Worm (Caenorhabditis elegans) whole organism, L4 larva: Measurements from ENCODE around the gene Y26G10.5.

ENCODE experiments used
- F44E2.7 ChIP-seq: fragments of 200-800 bp; sonication (Bioruptor generic); IDR thresholded peaks from 2 replicates; pipeline ENCODE4 v2.1.2; 2022; ENCODE audit warnings: missing genetic modification characterization, missing compliant biosample characterization
- Y105C5A.15 ChIP-seq: fragments of 200-800 bp; sonication (Bioruptor generic); IDR thresholded peaks from 2 replicates; pipeline ENCODE4 v1.3.6; 2022; ENCODE audit warnings: missing genetic modification characterization, missing compliant biosample characterization
- Y48G9A.11 ChIP-seq: fragments of 200-800 bp; sonication (Bioruptor generic); IDR thresholded peaks from 2 replicates; pipeline ENCODE4 v1.3.6; 2022; ENCODE audit warnings: missing genetic modification reagents, missing genetic modification characterization, missing compliant biosample characterization
- Y5F2A.4 ChIP-seq: fragments of 200-800 bp; sonication (Bioruptor generic); optimal IDR thresholded peaks from 2 replicates; lab custom pipeline; 2018; ENCODE audit warnings: mild to moderate bottlenecking, missing genetic modification characterization, missing compliant biosample characterization
- ZK337.2 ChIP-seq: fragments of 200-800 bp; sonication (Bioruptor generic); IDR thresholded peaks from 2 replicates; pipeline ENCODE4 v1.3.6; 2022; ENCODE audit warnings: missing genetic modification reagents, missing genetic modification characterization, missing compliant biosample characterization
- arid-1 ChIP-seq: fragments of 200-800 bp; sonication (Bioruptor generic); conservative IDR thresholded peaks from 2 replicates; pipeline ENCODE4 v1.3.6; 2022; ENCODE audit warnings: missing genetic modification reagents, missing genetic modification characterization, missing compliant biosample characterization
- ceh-62 ChIP-seq: sonication (generic microtip); optimal IDR thresholded peaks from 2 replicates; lab custom pipeline; 2017; ENCODE audit warnings: missing biosample characterization, missing genetic modification characterization
- cey-2 ChIP-seq: sonication (generic microtip); optimal IDR thresholded peaks from 3 replicates; lab custom pipeline; 2017; ENCODE audit warnings: missing genetic modification characterization, mild to moderate bottlenecking, missing compliant biosample characterization, antibody characterized with exemption, borderline replicate concordance; ENCODE audit not compliant: insufficient read depth
- daf-12 ChIP-seq: fragments of 150-350 bp; optimal IDR thresholded peaks from 2 replicates; lab custom pipeline; 2014; ENCODE audit warnings: missing biosample characterization, missing genetic modification reagents, missing genetic modification characterization
- daf-8 ChIP-seq: fragments of 200-800 bp; sonication (Bioruptor generic); IDR thresholded peaks from 2 replicates; pipeline ENCODE4 v1.3.6; 2022; ENCODE audit warnings: missing genetic modification characterization, missing compliant biosample characterization
- dmd-9 ChIP-seq: fragments of 200-800 bp; sonication (Bioruptor generic); IDR thresholded peaks from 2 replicates; pipeline ENCODE4 v1.3.6; 2022; ENCODE audit warnings: missing genetic modification reagents, missing genetic modification characterization, missing compliant biosample characterization
- fkh-10 ChIP-seq: fragments of 150-350 bp; optimal IDR thresholded peaks from 2 replicates; lab custom pipeline; 2014; ENCODE audit warnings: missing biosample characterization, missing genetic modification reagents, missing genetic modification characterization
- hlh-30 ChIP-seq: sonication (generic microtip); optimal IDR thresholded peaks from 2 replicates; lab custom pipeline; 2017; ENCODE audit warnings: antibody characterized with exemption, mild to moderate bottlenecking, missing genetic modification characterization, missing compliant biosample characterization; ENCODE audit not compliant: insufficient read depth
- hmg-1.1 ChIP-seq: fragments of 200-800 bp; sonication (Bioruptor generic); IDR thresholded peaks from 2 replicates; pipeline ENCODE4 v1.3.6; 2022; ENCODE audit warnings: missing genetic modification reagents, missing genetic modification characterization, missing compliant biosample characterization
- lin-1 ChIP-seq: fragments of 200-800 bp; sonication (Bioruptor generic); IDR thresholded peaks from 2 replicates; pipeline ENCODE4 v1.3.6; 2022; ENCODE audit warnings: missing genetic modification reagents, missing genetic modification characterization, missing compliant biosample characterization
- lir-3 ChIP-seq: sonication (generic microtip); optimal IDR thresholded peaks from 2 replicates; lab custom pipeline; 2016; ENCODE audit warnings: mild to moderate bottlenecking, missing genetic modification characterization, missing compliant biosample characterization
- mes-2 ChIP-seq: sonication (generic microtip); optimal IDR thresholded peaks from 2 replicates; lab custom pipeline; 2016; ENCODE audit warnings: missing genotype, mild to moderate bottlenecking, missing genetic modification characterization, missing compliant biosample characterization; ENCODE audit not compliant: poor library complexity, severe bottlenecking
- nhr-111 ChIP-seq: fragments of 200-800 bp; sonication (Bioruptor generic); optimal IDR thresholded peaks from 2 replicates; lab custom pipeline; 2018; ENCODE audit warnings: mild to moderate bottlenecking, missing genetic modification characterization, missing compliant biosample characterization
- nhr-25 ChIP-seq: sonication (generic microtip); optimal IDR thresholded peaks from 2 replicates; lab custom pipeline; 2017; ENCODE audit warnings: missing genetic modification characterization, mild to moderate bottlenecking, missing compliant biosample characterization, antibody characterized with exemption, moderate library complexity, borderline replicate concordance; ENCODE audit not compliant: insufficient read depth
- nhr-28 ChIP-seq: fragments of 150-350 bp; optimal IDR thresholded peaks from 2 replicates; lab custom pipeline; 2014; ENCODE audit warnings: missing biosample characterization, missing genetic modification characterization
- nhr-41 ChIP-seq: fragments of 200-800 bp; sonication (Bioruptor generic); IDR thresholded peaks from 2 replicates; pipeline ENCODE4 v1.3.6; 2022; ENCODE audit warnings: missing genetic modification reagents, missing genetic modification characterization, missing compliant biosample characterization
- nhr-42 ChIP-seq: fragments of 200-800 bp; sonication (Bioruptor generic); IDR thresholded peaks from 2 replicates; pipeline ENCODE4 v1.3.6; 2022; ENCODE audit warnings: missing genetic modification characterization, missing compliant biosample characterization
- nhr-76 ChIP-seq: fragments of 150-350 bp; optimal IDR thresholded peaks from 2 replicates; lab custom pipeline; 2014; ENCODE audit warnings: missing biosample characterization, missing genetic modification characterization
- pha-4 ChIP-seq, 2 experiments: fragments of 150-350 bp in 1 of 2; fragments of 200-800 bp in 1 of 2; sonication (Bioruptor generic) in 1 of 2; IDR thresholded peaks in 1 of 2; optimal IDR thresholded peaks in 1 of 2; 2 replicates each; pipeline versions ENCODE4 v1.3.6 to Lab custom; 2014 to 2022; ENCODE audit warnings: missing genetic modification characterization in 2 of 2, missing genetic modification reagents in 2 of 2, missing biosample characterization in 1 of 2, missing compliant biosample characterization in 1 of 2
- pqm-1 ChIP-seq: sonication (generic microtip); optimal IDR thresholded peaks from 2 replicates; lab custom pipeline; 2017; ENCODE audit warnings: missing biosample characterization, missing genetic modification characterization
- rbr-2 ChIP-seq: sonication (generic microtip); optimal IDR thresholded peaks from 2 replicates; lab custom pipeline; 2016; ENCODE audit warnings: missing genotype, missing genetic modification characterization, missing compliant biosample characterization
- saeg-2 ChIP-seq: fragments of 200-800 bp; sonication (Bioruptor generic); IDR thresholded peaks from 2 replicates; pipeline ENCODE4 v1.3.6; 2022; ENCODE audit warnings: missing genetic modification reagents, missing genetic modification characterization, missing compliant biosample characterization
- set-16 ChIP-seq: fragments of 200-800 bp; sonication (Bioruptor generic); IDR thresholded peaks from 2 replicates; pipeline ENCODE4 v1.3.6; 2022; ENCODE audit warnings: missing genetic modification reagents, missing genetic modification characterization, missing compliant biosample characterization
- tra-1 ChIP-seq: fragments of 200-800 bp; sonication (Bioruptor generic); IDR thresholded peaks from 2 replicates; pipeline ENCODE4 v1.3.6; 2022; ENCODE audit warnings: missing genetic modification reagents, missing genetic modification characterization, missing compliant biosample characterization
- unc-62 ChIP-seq, 3 experiments: fragments of 150-350 bp in 1 of 3; sonication (generic microtip); optimal IDR thresholded peaks in 2 of 3; peaks in 1 of 3; 1 replicate in 1 of 3; 2 replicates in 2 of 3; lab custom pipeline; 2014 to 2017; ENCODE audit warnings: missing biosample characterization in 3 of 3, missing genetic modification characterization in 3 of 3, missing genetic modification reagents in 3 of 3, missing genotype in 1 of 3
- zag-1 ChIP-seq: fragments of 150-350 bp; optimal IDR thresholded peaks from 2 replicates; lab custom pipeline; 2014; ENCODE audit warnings: missing biosample characterization, missing genetic modification characterization
- zip-2 ChIP-seq: fragments of 150-350 bp; optimal IDR thresholded peaks from 2 replicates; lab custom pipeline; 2014; ENCODE audit warnings: missing biosample characterization, missing genetic modification characterization
- ztf-7 ChIP-seq: fragments of 150-350 bp; optimal IDR thresholded peaks from 2 replicates; lab custom pipeline; 2014; ENCODE audit warnings: missing biosample characterization, missing genetic modification characterization

The Y26G10.5 gene

DNA sequence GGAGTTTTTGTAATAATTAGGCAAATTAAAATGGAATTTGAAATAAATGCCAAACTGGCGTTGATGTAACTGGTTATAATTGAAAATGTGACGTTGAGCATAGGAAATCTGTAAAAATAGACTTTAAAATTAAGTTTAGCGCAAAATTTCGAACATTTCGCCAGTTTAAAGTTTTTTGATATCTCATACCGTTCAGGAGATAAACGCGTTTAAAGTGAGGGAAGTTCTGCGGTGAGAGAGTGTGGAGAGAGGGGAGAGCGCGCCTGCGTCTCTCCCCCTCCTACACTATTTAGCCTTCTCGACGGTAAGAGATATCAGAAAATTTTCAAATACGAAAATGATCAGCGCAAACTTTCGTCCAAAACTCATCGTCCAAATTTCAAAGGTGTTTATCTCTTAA lies 24.1 kb downstream of the Y26G10.5 start, which contains the start of gene str-92:
str-92 (minus strand) TSS at position 101 of the 400 bp plus-strand sequence.
- TF ChIP-seq Y5F2A.4 (GFP tag; lab: Kevin White, UChicago) (no peak), rbr-2 (tag; lab: Kevin White, UChicago) (no peak), nhr-28 (no peak)

DNA sequence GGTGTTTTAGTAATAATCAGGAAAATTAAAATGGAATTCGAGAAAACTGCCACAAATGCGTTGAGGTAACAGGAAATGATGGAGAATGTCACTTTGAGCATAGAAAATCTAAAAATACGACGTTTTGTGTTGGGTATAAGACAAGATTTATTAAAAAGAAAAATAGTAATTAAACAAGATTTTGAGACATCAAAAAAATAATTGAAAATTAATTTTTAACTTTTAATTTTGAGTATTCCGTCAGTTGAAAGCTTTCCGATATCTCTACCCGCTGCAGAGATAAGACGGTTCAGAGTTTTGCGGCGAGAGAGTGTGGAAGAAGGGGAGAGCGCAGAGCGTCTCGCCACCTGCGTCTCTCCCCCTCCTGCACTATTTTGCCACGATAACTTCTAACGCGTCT lies 27.3 kb downstream of the Y26G10.5 start, which contains the start of gene str-93:
str-93 (minus strand) TSS at position 101 of the 400 bp plus-strand sequence.
- TF ChIP-seq zip-2 (tag; lab: Kevin White, UChicago): no peak
- no peak for TF ChIP-seq set-16
- TF ChIP-seq unc-62 (GFP tag; optimal IDR thresholded peaks at IDR 0.05 in 1 of 2; lab: Kevin White, UChicago): no peak
- no peak for TF ChIP-seq unc-62 (tag; optimal IDR thresholded peaks at IDR 0.05; lab: Kevin White, UChicago)
- TF ChIP-seq lin-1 (GFP tag; lab: Robert Waterston, UW): no peak
- no peak for TF ChIP-seq nhr-41 (GFP tag; lab: Robert Waterston, UW)
- no peak for TF ChIP-seq hlh-30 (tag; lab: Kevin White, UChicago)
- TF ChIP-seq tra-1 (GFP tag; lab: Robert Waterston, UW): no peak
- TF ChIP-seq mes-2: no peak
- no peak for TF ChIP-seq pqm-1 (tag; lab: Kevin White, UChicago)
- TF ChIP-seq fkh-10 (GFP tag; lab: Kevin White, UChicago): no peak
- TF ChIP-seq rbr-2 (tag; lab: Kevin White, UChicago): no peak
- no peak for TF ChIP-seq ZK337.2 (GFP tag; lab: Robert Waterston, UW)
- no peak for TF ChIP-seq Y5F2A.4 (GFP tag; lab: Kevin White, UChicago)

DNA sequence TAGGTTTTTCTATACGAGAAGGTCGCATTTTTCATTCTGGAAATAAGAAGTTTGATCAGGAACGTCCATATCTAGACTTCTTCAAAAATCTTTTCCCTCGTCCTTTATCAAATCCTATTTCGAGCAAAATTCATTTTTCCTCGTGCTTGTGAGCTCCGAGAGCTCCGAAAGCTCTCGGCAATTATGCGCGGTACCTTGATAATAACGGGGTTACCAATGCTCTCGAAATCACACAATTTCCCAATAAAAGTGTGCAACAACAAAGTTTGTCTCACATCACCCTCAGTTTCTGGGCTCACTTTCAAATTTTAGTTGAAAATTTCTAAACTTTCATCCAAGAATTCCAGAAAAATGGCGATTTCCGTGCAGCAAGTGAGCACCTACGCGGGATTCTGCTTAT lies 32.1 kb downstream of the Y26G10.5 start, which contains the start of gene str-89:
str-89 (plus strand) TSS at position 301 of the 400 bp plus-strand sequence.
- TF ChIP-seq pqm-1 (tag; lab: Kevin White, UChicago) (no peak), nhr-25 (no peak), ztf-7 (tag; lab: Kevin White, UChicago) (no peak)
- TF ChIP-seq, all 104 proteins: peak for 0

DNA sequence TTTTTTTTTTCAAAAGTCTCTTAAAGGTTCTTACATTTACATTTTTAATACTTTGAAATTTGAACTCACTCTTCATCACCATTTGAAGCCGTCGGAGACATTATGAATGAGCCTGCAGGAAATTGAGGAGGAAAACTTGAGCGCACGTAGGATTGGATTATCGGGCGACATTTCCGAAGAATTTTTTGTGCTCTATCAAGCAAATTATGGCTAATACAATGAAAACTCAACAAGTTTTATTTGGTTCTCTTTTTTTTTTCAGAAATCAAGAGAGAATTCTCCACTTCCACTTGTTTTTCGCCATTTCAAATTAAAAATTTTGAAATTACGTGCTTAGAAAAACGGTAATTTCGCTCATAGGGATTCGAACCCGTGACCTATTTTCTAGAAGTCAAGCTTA lies 33.0 kb downstream of the Y26G10.5 start, which contains the start of gene F59A1.12:
F59A1.12 (minus strand) TSS at position 101 of the 400 bp plus-strand sequence.
- TF ChIP-seq hmg-1.1 (GFP tag; lab: Robert Waterston, UW) (no peak), arid-1 (GFP tag; lab: Robert Waterston, UW) (no peak), dmd-9 (GFP tag; lab: Robert Waterston, UW) (no peak), Y105C5A.15 (GFP tag; lab: Robert Waterston, UW) (no peak), zag-1 (tag; lab: Kevin White, UChicago) (no peak), pha-4 (GFP tag; IDR thresholded peaks at IDR 0.05; lab: Robert Waterston, UW) (no peak), pha-4 (tag; optimal IDR thresholded peaks at IDR 0.05; lab: Kevin White, UChicago) (no peak), cey-2 (tag; lab: Kevin White, UChicago) (no peak), nhr-42 (GFP tag; lab: Robert Waterston, UW) (no peak), F44E2.7 (no peak), daf-8 (GFP tag; lab: Robert Waterston, UW) (no peak), lir-3 (no peak), ceh-62 (tag; lab: Kevin White, UChicago) (no peak), Y48G9A.11 (GFP tag; lab: Robert Waterston, UW) (no peak), nhr-111 (GFP tag; lab: Kevin White, UChicago) (no peak), saeg-2 (GFP tag; lab: Robert Waterston, UW) (no peak), daf-12 (tag; lab: Kevin White, UChicago) (no peak), nhr-76 (tag; lab: Kevin White, UChicago) (no peak)
